Worm (Caenorhabditis elegans) whole organism, midembryonic: ENCODE results near the gene dbl-1.
A peak's percentile ranks its signal among the peaks of the same experiment; 100 is the strongest.

ENCODE experiments used
- T22C8.4 ChIP-seq: fragments of 200-800 bp; sonication (Bioruptor generic); IDR thresholded peaks from 2 replicates; pipeline ENCODE4 v1.3.6; 2022; ENCODE audit warnings: missing genetic modification characterization, missing compliant biosample characterization
- cog-1 ChIP-seq: sonication (generic microtip); optimal IDR thresholded peaks from 2 replicates; lab custom pipeline; 2016; ENCODE audit warnings: missing genetic modification characterization, missing compliant biosample characterization
- flt-1 ChIP-seq: fragments of 200-800 bp; sonication (Bioruptor generic); IDR thresholded peaks from 2 replicates; pipeline ENCODE4 v1.3.6; 2022; ENCODE audit warnings: missing genetic modification characterization, missing compliant biosample characterization
- klf-2 ChIP-seq: fragments of 200-800 bp; sonication (Bioruptor generic); conservative IDR thresholded peaks from 2 replicates; pipeline ENCODE4 v1.3.6; 2022; ENCODE audit warnings: missing genetic modification reagents, missing genetic modification characterization, missing compliant biosample characterization
- med-1 ChIP-seq: sonication (generic microtip); optimal IDR thresholded peaks from 2 replicates; lab custom pipeline; 2017; ENCODE audit warnings: missing genetic modification characterization, mild to moderate bottlenecking, missing compliant biosample characterization, antibody characterized with exemption, missing genetic modification reagents; ENCODE audit not compliant: insufficient read depth
- ref-1 ChIP-seq: fragments of 200-800 bp; sonication (Bioruptor generic); conservative IDR thresholded peaks from 2 replicates; pipeline ENCODE4 v1.3.6; 2022; ENCODE audit warnings: missing genetic modification reagents, missing genetic modification characterization, missing compliant biosample characterization
- tab-1 ChIP-seq: fragments of 200-800 bp; sonication (Bioruptor generic); IDR thresholded peaks from 2 replicates; pipeline ENCODE4 v1.3.6; 2022; ENCODE audit warnings: missing genetic modification characterization, missing compliant biosample characterization
- ztf-23 ChIP-seq: fragments of 200-800 bp; sonication (Bioruptor generic); IDR thresholded peaks from 2 replicates; pipeline ENCODE4 v1.3.6; 2022; ENCODE audit warnings: missing genetic modification reagents, missing genetic modification characterization, missing compliant biosample characterization
- ztf-29 ChIP-seq: fragments of 200-800 bp; sonication (Bioruptor generic); IDR thresholded peaks from 2 replicates; pipeline ENCODE4 v1.3.6; 2022; ENCODE audit warnings: missing genetic modification reagents, missing genetic modification characterization, missing compliant biosample characterization

dbl-1 gene

DNA sequence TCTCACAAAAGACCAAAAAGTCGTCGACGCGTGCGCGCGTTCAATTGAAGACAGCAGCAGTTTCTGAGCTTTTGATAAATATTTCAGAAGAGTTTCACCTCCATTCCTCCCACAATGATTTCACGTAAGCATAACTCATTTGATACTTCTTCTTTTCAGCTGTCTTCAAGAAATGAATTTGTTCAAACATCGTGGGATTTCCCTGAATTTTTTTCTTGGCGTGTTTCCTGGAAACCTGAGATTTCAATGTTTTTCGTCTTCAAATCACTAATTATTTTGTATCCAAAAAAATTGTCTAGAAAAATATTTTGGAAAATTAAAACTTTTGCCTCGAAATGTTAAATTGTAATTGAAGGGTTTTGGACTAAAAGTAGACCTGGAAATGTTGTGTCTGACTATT lies 20.5 kb downstream of the dbl-1 start:
- TF ChIP-seq ztf-23 (GFP tag; lab: Robert Waterston, UW) (no peak), ztf-29 (no peak), klf-2 (GFP tag; lab: Robert Waterston, UW) (no peak), ref-1 (no peak), tab-1 (GFP tag; lab: Robert Waterston, UW) (no peak), T22C8.4 (GFP tag; lab: Robert Waterston, UW) (no peak), cog-1 (no peak), flt-1 (GFP tag; lab: Robert Waterston, UW) (no peak), med-1 (no peak)

- TF ChIP-seq ztf-23 (GFP tag; lab: Robert Waterston, UW) (no peak), klf-2 (GFP tag; lab: Robert Waterston, UW) (no peak), cog-1 (no peak), T22C8.4 (GFP tag; lab: Robert Waterston, UW) (no peak), ref-1 (no peak), tab-1 (GFP tag; lab: Robert Waterston, UW) (no peak), ztf-29 (no peak), flt-1 (GFP tag; lab: Robert Waterston, UW) (no peak), med-1 (no peak)
These were observed 22.2 kb downstream of the dbl-1 start, which contains the start of gene ZC404.15 for ce11 chrV:6780166-6780565. TSS of gene ZC404.15 (plus strand) at chrV:6780466.

- no peak for TF ChIP-seq ztf-29
- TF ChIP-seq klf-2 (GFP tag; lab: Robert Waterston, UW): no peak
- no peak for TF ChIP-seq tab-1 (GFP tag; lab: Robert Waterston, UW)
- no peak for TF ChIP-seq ztf-23 (GFP tag; lab: Robert Waterston, UW)
- TF ChIP-seq flt-1 (GFP tag; lab: Robert Waterston, UW): no peak
- no peak for TF ChIP-seq cog-1
- no peak for TF ChIP-seq ref-1
- no peak for TF ChIP-seq med-1
- no peak for TF ChIP-seq T22C8.4 (GFP tag; lab: Robert Waterston, UW)
These were observed 22.7 kb downstream of the dbl-1 start for ce11 chrV:6780676-6781075.

ce11 chrV:6782260-6782659 lies 24.3 kb downstream of the dbl-1 start:
- TF ChIP-seq cog-1: no peak
- no peak for TF ChIP-seq T22C8.4 (GFP tag; lab: Robert Waterston, UW)
- no peak for TF ChIP-seq med-1
- no peak for TF ChIP-seq ztf-23 (GFP tag; lab: Robert Waterston, UW)

ce11 chrV:6783044-6783625 lies 25.2 kb downstream of the dbl-1 start:
- TF ChIP-seq tab-1 (GFP tag; lab: Robert Waterston, UW): no peak
- no peak for TF ChIP-seq med-1
- TF ChIP-seq klf-2 (GFP tag; lab: Robert Waterston, UW): no peak
- no peak for TF ChIP-seq flt-1 (GFP tag; lab: Robert Waterston, UW)
- TF ChIP-seq ztf-23 (GFP tag; lab: Robert Waterston, UW): no peak
- TF ChIP-seq ztf-29: no peak
- no peak for TF ChIP-seq cog-1
- no peak for TF ChIP-seq T22C8.4 (GFP tag; lab: Robert Waterston, UW)
- no peak for TF ChIP-seq ref-1

ce11 chrV:6784853-6785492 lies 27.0 kb downstream of the dbl-1 start, which contains the start of the genes spn-4 and spe-39:
TSS of gene spn-4 (minus strand) at chrV:6784903.
TSS of gene spe-39 (plus strand) at chrV:6785451.
- peak; percentile 66; the same call in 1 of the 2 replicates for TF ChIP-seq tab-1 (GFP tag; lab: Robert Waterston, UW)
- TF ChIP-seq flt-1 (GFP tag; lab: Robert Waterston, UW): peak; percentile 62
- peak; percentile 51; the same call in 1 of the 2 replicates for TF ChIP-seq ztf-23 (GFP tag; lab: Robert Waterston, UW)
- TF ChIP-seq T22C8.4 (GFP tag; lab: Robert Waterston, UW): no peak
- peak; percentile 72 for TF ChIP-seq med-1
- 0 out of 2 replicates have a peak, but pooled peaks have one; percentile 50 for TF ChIP-seq klf-2 (GFP tag; lab: Robert Waterston, UW)
- TF ChIP-seq cog-1: no peak
- TF ChIP-seq ztf-29: peak; percentile 48; the same call in 1 of the 2 replicates
- TF ChIP-seq ref-1: no peak

ce11 chrV:6787906-6788430 lies 30.0 kb downstream of the dbl-1 start, which contains the start of gene ZC404.2:
TSS of gene ZC404.2 (plus strand) at chrV:6787952.
- no peak for TF ChIP-seq ztf-23 (GFP tag; lab: Robert Waterston, UW)

ce11 chrV:6792565-6792964 lies 34.6 kb downstream of the dbl-1 start, which contains the start of gene gck-2:
TSS of gene gck-2 (minus strand) at chrV:6792665.
- TF ChIP-seq med-1 (no peak), klf-2 (GFP tag; lab: Robert Waterston, UW) (no peak), ref-1 (no peak), cog-1 (no peak), ztf-29 (no peak), ztf-23 (GFP tag; lab: Robert Waterston, UW) (no peak), flt-1 (GFP tag; lab: Robert Waterston, UW) (no peak), tab-1 (GFP tag; lab: Robert Waterston, UW) (no peak), T22C8.4 (GFP tag; lab: Robert Waterston, UW) (no peak)

DNA sequence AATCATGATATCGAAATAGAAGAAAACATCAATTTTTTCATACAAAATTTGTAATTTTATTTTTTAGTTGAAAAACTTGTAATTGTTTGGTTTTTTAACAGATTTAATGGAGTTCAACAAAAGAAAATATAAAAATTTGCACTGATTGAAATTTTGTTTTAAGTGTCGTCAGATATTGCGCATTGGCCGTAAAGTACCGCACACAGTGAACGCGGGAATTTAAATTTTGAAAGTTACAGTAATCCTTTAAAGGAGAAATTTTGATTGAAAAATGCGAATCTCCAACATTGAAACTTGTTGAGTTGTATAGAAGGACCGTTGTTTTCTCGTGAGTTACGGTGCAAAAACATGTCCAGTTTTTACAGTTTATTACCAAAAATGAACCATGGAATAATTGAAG lies 35.0 kb downstream of the dbl-1 start:
- no peak for TF ChIP-seq ztf-29
- TF ChIP-seq flt-1 (GFP tag; lab: Robert Waterston, UW): no peak
- no peak for TF ChIP-seq T22C8.4 (GFP tag; lab: Robert Waterston, UW)
- no peak for TF ChIP-seq ref-1
- TF ChIP-seq klf-2 (GFP tag; lab: Robert Waterston, UW): no peak
- no peak for TF ChIP-seq med-1
- TF ChIP-seq ztf-23 (GFP tag; lab: Robert Waterston, UW): no peak
- no peak for TF ChIP-seq tab-1 (GFP tag; lab: Robert Waterston, UW)
- TF ChIP-seq cog-1: no peak

ce11 chrV:6793744-6794239 lies 35.9 kb downstream of the dbl-1 start, which contains the start of gene ZC404.1:
TSS of gene ZC404.1 (plus strand) at chrV:6794189.
- TF ChIP-seq T22C8.4 (GFP tag; lab: Robert Waterston, UW) (no peak), flt-1 (GFP tag; lab: Robert Waterston, UW) (no peak), ztf-23 (GFP tag; lab: Robert Waterston, UW) (no peak), ref-1 (no peak), cog-1 (no peak), klf-2 (GFP tag; lab: Robert Waterston, UW) (no peak), tab-1 (GFP tag; lab: Robert Waterston, UW) (no peak), ztf-29 (no peak), med-1 (no peak)
